Worm (Caenorhabditis elegans): ENCODE measurements around the gene F10C2.4.

Gene F10C2.4

ce11 chrV:12059719-12060118, 18.4 kb downstream of the F10C2.4 start, which contains the start of gene R07B7.2:
Gene R07B7.2 (minus strand): TSS chrV:12059753.
- TF ChIP-seq hrde-1 (tag; optimal IDR thresholded peaks at IDR 0.05; ENCODE audit: borderline replicate concordance) (peak; percentile 4), T07F8.4 (tag; optimal IDR thresholded peaks at IDR 0.05) (no peak), lsl-1 (GFP tag; optimal IDR thresholded peaks at IDR 0.05) (peak; percentile 66)

ce11 chrV:12063036-12063435, 21.7 kb downstream of the F10C2.4 start, which contains the start of gene clh-6:
Gene clh-6 (minus strand): TSS chrV:12063368.
- TF ChIP-seq attf-6 (GFP tag; IDR thresholded peaks at IDR 0.05) (0 out of 2 replicates have a peak, but pooled peaks have one; percentile 29), repo-1 (tag; optimal IDR thresholded peaks at IDR 0.05) (peak; percentile 69), F57A8.1 (GFP tag; optimal IDR thresholded peaks at IDR 0.05) (no peak), Y53G8AR.9 (GFP tag; conservative IDR thresholded peaks at IDR 0.05) (peak; percentile 69; the same call in 1 of the 2 replicates), akir-1 (GFP tag; optimal IDR thresholded peaks at IDR 0.05) (peak; percentile 28), lin-35 (GFP tag; optimal IDR thresholded peaks at IDR 0.05) (peak in 1 of 3 experiments; percentile 49), F49E8.2 (tag; optimal IDR thresholded peaks at IDR 0.05; ENCODE audit: insufficient read depth) (peak; percentile 12), F37B4.10 (GFP tag; IDR thresholded peaks at IDR 0.05) (no peak), hsf-1 (GFP tag; IDR thresholded peaks at IDR 0.05) (peak; percentile 51; the same call in 1 of the 2 replicates), F39B2.1 (GFP tag; IDR thresholded peaks at IDR 0.05) (no peak), ceh-91 (GFP tag; IDR thresholded peaks at IDR 0.05) (no peak), B0035.1 (tag; optimal IDR thresholded peaks at IDR 0.05) (peak; percentile 12), snpc-3.4 (tag; optimal IDR thresholded peaks at IDR 0.05) (peak; percentile 51), lir-1 (GFP tag; conservative IDR thresholded peaks at IDR 0.05) (no peak), hlh-26 (GFP tag; conservative IDR thresholded peaks at IDR 0.05) (no peak), ztf-22 (GFP tag; optimal IDR thresholded peaks at IDR 0.05) (no peak), lin-54 (GFP tag; optimal IDR thresholded peaks at IDR 0.05) (no peak), cebp-1 (GFP tag; IDR thresholded peaks at IDR 0.05) (no peak), cebp-1 (tag; optimal IDR thresholded peaks at IDR 0.05) (peak; percentile 35), ztf-26 (tag; optimal IDR thresholded peaks at IDR 0.05) (peak; percentile 36), ztf-25 (GFP tag; IDR thresholded peaks at IDR 0.05) (no peak), hrde-1 (tag; optimal IDR thresholded peaks at IDR 0.05; ENCODE audit: borderline replicate concordance) (no peak), nfyb-1 (GFP tag; IDR thresholded peaks at IDR 0.05) (peak; percentile 50; the same call in 1 of the 2 replicates), ekl-4 (GFP tag; IDR thresholded peaks at IDR 0.05) (0 out of 2 replicates have a peak, but pooled peaks have one; percentile 40), K11D2.4 (GFP tag; IDR thresholded peaks at IDR 0.05) (no peak), let-526 (GFP tag; IDR thresholded peaks at IDR 0.05) (no peak), snpc-4 (GFP tag; optimal IDR thresholded peaks at IDR 0.05) (no peak), snpc-4 (tag; optimal IDR thresholded peaks at IDR 0.05) (peak in 1 of 4 experiments; percentile 18), madf-6 (GFP tag; IDR thresholded peaks at IDR 0.05) (0 out of 2 replicates have a peak, but pooled peaks have one; percentile 33), ama-1 (optimal IDR thresholded peaks at IDR 0.05) (peak; percentile 38), ama-1 (GFP tag; optimal IDR thresholded peaks at IDR 0.05) (peak; percentile 14 to 72)

DNA sequence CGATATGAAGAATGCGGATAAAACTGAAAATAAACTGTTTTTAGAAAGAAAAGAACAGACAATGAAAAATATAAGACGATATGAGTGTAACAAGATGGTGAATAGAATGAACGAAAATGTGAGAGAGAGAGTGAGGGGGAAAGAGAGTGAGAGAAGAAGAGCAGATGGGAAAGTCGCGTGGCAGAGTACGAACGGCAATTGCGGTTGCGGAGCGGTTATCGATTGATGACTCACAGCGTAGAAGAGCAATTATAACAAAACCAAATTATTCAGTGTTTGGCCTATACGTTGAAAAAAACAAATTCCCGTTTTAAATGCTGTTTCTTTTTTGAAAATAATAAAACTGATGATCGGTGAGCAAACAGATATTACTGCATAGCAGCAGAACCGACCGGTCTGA, 24.0 kb downstream of the F10C2.4 start, which contains the start of gene pqn-53:
Gene pqn-53 (minus strand): TSS at position 23 of the 400 bp plus-strand sequence.
- TF ChIP-seq Y67H2A.10 (GFP tag; conservative IDR thresholded peaks at IDR 0.05), result no peak
- TF ChIP-seq ztf-18 (tag; optimal IDR thresholded peaks at IDR 0.05), result no peak
- no peak for TF ChIP-seq let-526 (GFP tag; IDR thresholded peaks at IDR 0.05)
- 0 out of 2 replicates have a peak, but pooled peaks have one; percentile 26 for TF ChIP-seq madf-6 (GFP tag; IDR thresholded peaks at IDR 0.05)
- 0 out of 2 replicates have a peak, but pooled peaks have one; percentile 48 for TF ChIP-seq madf-3 (GFP tag; IDR thresholded peaks at IDR 0.05)
- peak; percentile 12 for TF ChIP-seq nhr-80 (tag; optimal IDR thresholded peaks at IDR 0.05)
- no peak for TF ChIP-seq cebp-1 (GFP tag; IDR thresholded peaks at IDR 0.05)
- peak; percentile 36 for TF ChIP-seq cebp-1 (tag; optimal IDR thresholded peaks at IDR 0.05)
- no peak for TF ChIP-seq ama-1 (optimal IDR thresholded peaks at IDR 0.05)
- TF ChIP-seq ama-1 (GFP tag; optimal IDR thresholded peaks at IDR 0.05), result no peak
- peak; percentile 26; the same call in 1 of the 2 replicates for TF ChIP-seq hmg-1.2 (GFP tag; IDR thresholded peaks at IDR 0.05)
- TF ChIP-seq ztf-3 (GFP tag; optimal IDR thresholded peaks at IDR 0.05), result no peak
- TF ChIP-seq lin-54 (GFP tag; optimal IDR thresholded peaks at IDR 0.05), result peak; percentile 23
- TF ChIP-seq somi-1 (GFP tag; optimal IDR thresholded peaks at IDR 0.05), result no peak
- no peak for TF ChIP-seq tbp1 (GFP tag; optimal IDR thresholded peaks at IDR 0.05)
- 0 out of 2 replicates have a peak, but pooled peaks have one; percentile 31 for TF ChIP-seq attf-6 (GFP tag; IDR thresholded peaks at IDR 0.05)
- no peak for TF ChIP-seq ccch-3 (GFP tag; optimal IDR thresholded peaks at IDR 0.05)
- no peak for TF ChIP-seq F37B4.10 (GFP tag; IDR thresholded peaks at IDR 0.05)
- TF ChIP-seq ZK185.1 (tag; optimal IDR thresholded peaks at IDR 0.05; ENCODE audit: poor library complexity, severe bottlenecking), result peak; percentile 8
- no peak for TF ChIP-seq F22D6.2 (tag; optimal IDR thresholded peaks at IDR 0.05)

Measured in whole organism, young adult.